Fruit fly (Drosophila melanogaster) whole organism, prepupa: Measurements from ENCODE around the gene CG11626.

Experiments used
- CG11902 ChIP-seq: fragments of 200-800 bp; sonication (Bioruptor generic); optimal IDR thresholded peaks from 3 replicates; lab custom pipeline; 2016; ENCODE audit warnings: missing biosample characterization, missing genetic modification characterization
- CG16779 ChIP-seq: fragments of 200-800 bp; sonication (Bioruptor generic); optimal IDR thresholded peaks from 3 replicates; lab custom pipeline; 2017; ENCODE audit warnings: missing biosample characterization, mild to moderate bottlenecking, missing genetic modification characterization
- CG3919 ChIP-seq: fragments of 200-800 bp; sonication (Bioruptor generic); optimal IDR thresholded peaks from 3 replicates; lab custom pipeline; 2016; ENCODE audit warnings: missing biosample characterization, missing genetic modification characterization
- CG6792 ChIP-seq: fragments of 200-800 bp; sonication (Bioruptor generic); optimal IDR thresholded peaks from 3 replicates; lab custom pipeline; 2016; ENCODE audit warnings: missing biosample characterization, missing genetic modification characterization
- CG6808 ChIP-seq: fragments of 200-800 bp; sonication (Bioruptor generic); optimal IDR thresholded peaks from 3 replicates; lab custom pipeline; 2017; ENCODE audit warnings: missing biosample characterization, missing genetic modification characterization, mild to moderate bottlenecking, moderate library complexity, missing genetic modification reagents
- CG8319 ChIP-seq: fragments of 200-800 bp; sonication (Bioruptor generic); optimal IDR thresholded peaks from 3 replicates; lab custom pipeline; 2016; ENCODE audit warnings: missing biosample characterization, missing genetic modification characterization
- Ets21C ChIP-seq: fragments of 200-800 bp; sonication (Bioruptor generic); optimal IDR thresholded peaks from 3 replicates; lab custom pipeline; 2016; ENCODE audit warnings: missing biosample characterization, missing genetic modification characterization
- Sox102F ChIP-seq: fragments of 200-800 bp; sonication (Bioruptor generic); optimal IDR thresholded peaks from 2 replicates; lab custom pipeline; 2016; ENCODE audit warnings: missing biosample characterization, mild to moderate bottlenecking, missing genetic modification characterization
- fd85E ChIP-seq: fragments of 200-800 bp; sonication (Bioruptor generic); optimal IDR thresholded peaks from 3 replicates; lab custom pipeline; 2016; ENCODE audit warnings: missing biosample characterization, missing genetic modification characterization
- lz ChIP-seq: fragments of 200-800 bp; sonication (Bioruptor generic); optimal IDR thresholded peaks from 3 replicates; lab custom pipeline; 2016; ENCODE audit warnings: missing biosample characterization, missing genetic modification characterization
- spab ChIP-seq: fragments of 200-800 bp; sonication (Bioruptor generic); optimal IDR thresholded peaks from 2 replicates; lab custom pipeline; 2017; ENCODE audit warnings: missing biosample characterization, mild to moderate bottlenecking, missing genetic modification characterization, missing genetic modification reagents
- ss ChIP-seq, 2 experiments: fragments of 200-800 bp; sonication (Bioruptor generic); optimal IDR thresholded peaks; 2 replicates in 1 of 2; 3 replicates in 1 of 2; lab custom pipeline; 2017 to 2018; ENCODE audit warnings: mild to moderate bottlenecking in 2 of 2, missing biosample characterization in 2 of 2, missing genetic modification characterization in 2 of 2, moderate library complexity in 1 of 2

- TF ChIP-seq lz (GFP tag; lab: Kevin White, UChicago): no peak
- TF ChIP-seq Sox102F: no peak
- TF ChIP-seq CG11902 (GFP tag; lab: Kevin White, UChicago): no peak
- no peak for TF ChIP-seq CG6792 (GFP tag; lab: Kevin White, UChicago)
- TF ChIP-seq CG16779 (tag; lab: Kevin White, UChicago): no peak
- TF ChIP-seq Ets21C (GFP tag; lab: Kevin White, UChicago): no peak
- no peak for TF ChIP-seq spab (GFP tag; lab: Kevin White, UChicago)
- no peak for TF ChIP-seq CG3919 (GFP tag; lab: Kevin White, UChicago)
- no peak for TF ChIP-seq CG8319 (GFP tag; lab: Kevin White, UChicago)
- no peak for TF ChIP-seq CG6808 (GFP tag; lab: Kevin White, UChicago)
- TF ChIP-seq fd85E: no peak
- TF ChIP-seq ss (GFP tag; optimal IDR thresholded peaks at IDR 0.05; lab: Kevin White, UChicago): no peak
Observed at dm6 chr3R:19398467-19398866, 10.2 kb upstream of the CG11626 start, which contains the start of gene CG31244.
